Fruit fly (Drosophila melanogaster) whole organism, embryonic: ENCODE results near the gene Ac13E.

Experiments
- Awh ChIP-seq: fragments of 200-800 bp; sonication (Bioruptor generic); IDR thresholded peaks from 2 replicates; pipeline ENCODE4, ENCODE4 v1.3.6; 2022; ENCODE audit warnings: missing biosample characterization, missing genetic modification characterization
- B-H2 ChIP-seq: fragments of 200-800 bp; sonication (Bioruptor generic); optimal IDR thresholded peaks from 2 replicates; lab custom pipeline; 2018; ENCODE audit warnings: missing biosample characterization, mild to moderate bottlenecking, missing genetic modification characterization
- Bgb ChIP-seq: fragments of 200-800 bp; sonication (Bioruptor generic); IDR thresholded peaks from 2 replicates; pipeline ENCODE4 v1.3.6; 2022; ENCODE audit warnings: missing biosample characterization, missing genetic modification characterization; ENCODE audit not compliant: partially characterized antibody
- CG10431 ChIP-seq: fragments of 200-800 bp; sonication (Bioruptor generic); optimal IDR thresholded peaks from 3 replicates; lab custom pipeline; 2018; ENCODE audit warnings: missing biosample characterization, mild to moderate bottlenecking, missing genetic modification characterization
- CG11456 ChIP-seq: fragments of 200-800 bp; sonication (Bioruptor generic); IDR thresholded peaks from 3 replicates; pipeline ENCODE4 v1.3.6; 2022; ENCODE audit warnings: missing biosample characterization, missing genetic modification characterization
- CG11723 ChIP-seq: fragments of 200-800 bp; sonication (Bioruptor generic); optimal IDR thresholded peaks from 2 replicates; lab custom pipeline; 2017; ENCODE audit warnings: missing biosample characterization, mild to moderate bottlenecking, missing genetic modification characterization
- CG12236 ChIP-seq: fragments of 200-800 bp; sonication (Bioruptor generic); optimal IDR thresholded peaks from 2 replicates; lab custom pipeline; 2016; ENCODE audit warnings: missing biosample characterization, missing genetic modification characterization
- CG12299 ChIP-seq: fragments of 200-800 bp; sonication (Bioruptor generic); optimal IDR thresholded peaks from 2 replicates; lab custom pipeline; 2018; ENCODE audit warnings: missing biosample characterization, mild to moderate bottlenecking, missing genetic modification characterization
- CG12391 ChIP-seq: fragments of 200-800 bp; sonication (Bioruptor generic); optimal IDR thresholded peaks from 3 replicates; lab custom pipeline; 2018; ENCODE audit warnings: missing biosample characterization, mild to moderate bottlenecking, missing genetic modification characterization, moderate library complexity
- CG14050 ChIP-seq: fragments of 200-800 bp; sonication (Bioruptor generic); IDR thresholded peaks from 3 replicates; pipeline ENCODE4 v1.3.6; 2022; ENCODE audit warnings: missing biosample characterization, missing genetic modification characterization
- CG16863 ChIP-seq: fragments of 200-800 bp; sonication (Bioruptor generic); optimal IDR thresholded peaks from 3 replicates; lab custom pipeline; 2016; ENCODE audit warnings: missing biosample characterization, missing genetic modification characterization
- CG17829 ChIP-seq: fragments of 200-800 bp; optimal IDR thresholded peaks from 2 replicates; lab custom pipeline; 2019; ENCODE audit warnings: missing biosample characterization, mild to moderate bottlenecking, missing genetic modification characterization, moderate library complexity
- CG1832 ChIP-seq: fragments of 200-800 bp; sonication (Bioruptor generic); optimal IDR thresholded peaks from 2 replicates; lab custom pipeline; 2017; ENCODE audit warnings: missing biosample characterization, mild to moderate bottlenecking, missing genetic modification characterization, inconsistent platforms
- CG34376 ChIP-seq: fragments of 200-800 bp; sonication (Bioruptor generic); optimal IDR thresholded peaks from 2 replicates; lab custom pipeline; 2018; ENCODE audit warnings: missing biosample characterization, mild to moderate bottlenecking, missing genetic modification characterization
- CG3726 ChIP-seq: fragments of 200-800 bp; sonication (Bioruptor generic); IDR thresholded peaks from 3 replicates; pipeline ENCODE4, ENCODE4 v1.3.6; 2022; ENCODE audit warnings: missing biosample characterization, missing genetic modification characterization
- CG4328 ChIP-seq: fragments of 200-800 bp; sonication (Bioruptor generic); optimal IDR thresholded peaks from 3 replicates; lab custom pipeline; 2017; ENCODE audit warnings: missing biosample characterization, missing genetic modification reagents, missing genetic modification characterization
- CG4404 ChIP-seq: fragments of 200-800 bp; sonication (Bioruptor generic); IDR thresholded peaks from 2 replicates; pipeline ENCODE4 v1.3.6; 2022; ENCODE audit warnings: missing biosample characterization, missing genetic modification characterization
- CG8478 ChIP-seq: fragments of >200 bp; optimal IDR thresholded peaks from 2 replicates; lab custom pipeline; 2018
- CkIIα-i1 ChIP-seq: fragments of 200-800 bp; sonication (Bioruptor generic); IDR thresholded peaks from 2 replicates; pipeline ENCODE4 v1.3.6; 2022; ENCODE audit warnings: missing biosample characterization, missing genetic modification characterization
- Dad ChIP-seq: fragments of 200-800 bp; sonication (Bioruptor generic); optimal IDR thresholded peaks from 3 replicates; lab custom pipeline; 2016; ENCODE audit warnings: missing biosample characterization, missing genetic modification characterization
- Ets65A ChIP-seq: fragments of 200-800 bp; sonication (Bioruptor generic); peaks from one replicate; lab custom pipeline; 2016; ENCODE audit warnings: missing biosample characterization, missing genetic modification characterization
- Ets97D ChIP-seq: fragments of 200-800 bp; sonication (Bioruptor generic); optimal IDR thresholded peaks from 3 replicates; lab custom pipeline; 2016; ENCODE audit warnings: missing biosample characterization, missing genetic modification characterization
- GATAe ChIP-seq: fragments of 200-800 bp; sonication (Bioruptor generic); conservative IDR thresholded peaks from 2 replicates; pipeline ENCODE4 v1.3.6; 2022; ENCODE audit warnings: missing biosample characterization, missing genetic modification characterization
- HLH3B ChIP-seq: fragments of 200-800 bp; sonication (Bioruptor generic); IDR thresholded peaks from 2 replicates; pipeline ENCODE4 v1.3.6; 2022; ENCODE audit warnings: missing biosample characterization, missing genetic modification characterization
- HmgD ChIP-seq: fragments of 200-800 bp; sonication (Bioruptor generic); optimal IDR thresholded peaks from 3 replicates; lab custom pipeline; 2016; ENCODE audit warnings: missing biosample characterization, missing genetic modification characterization
- HmgZ ChIP-seq: fragments of 200-800 bp; sonication (Bioruptor generic); optimal IDR thresholded peaks from 2 replicates; lab custom pipeline; 2018; ENCODE audit warnings: missing biosample characterization, mild to moderate bottlenecking, missing genetic modification characterization
- Hr39 ChIP-seq: fragments of >200 bp; optimal IDR thresholded peaks from 2 replicates; lab custom pipeline; 2017
- Nf-YC ChIP-seq: fragments of 200-800 bp; optimal IDR thresholded peaks from 3 replicates; lab custom pipeline; 2019; ENCODE audit warnings: missing biosample characterization, mild to moderate bottlenecking, missing genetic modification characterization, moderate library complexity
- NfI ChIP-seq: fragments of 200-800 bp; sonication (Bioruptor generic); optimal IDR thresholded peaks from 3 replicates; lab custom pipeline; 2018; ENCODE audit warnings: missing biosample characterization, mild to moderate bottlenecking, missing genetic modification characterization, moderate library complexity
- Opbp ChIP-seq: fragments of 200-800 bp; sonication (Bioruptor generic); IDR thresholded peaks from 3 replicates; pipeline ENCODE4 v1.3.6; 2022; ENCODE audit warnings: missing biosample characterization, missing genetic modification characterization; ENCODE audit not compliant: partially characterized antibody
- Rx ChIP-seq: fragments of 200-800 bp; sonication (Bioruptor generic); IDR thresholded peaks from 2 replicates; pipeline ENCODE4 v1.3.6; 2022; ENCODE audit warnings: missing biosample characterization, missing genetic modification characterization
- Scr ChIP-seq: fragments of 200-800 bp; sonication (Bioruptor generic); IDR thresholded peaks from 2 replicates; pipeline ENCODE4 v1.3.6; 2022; ENCODE audit warnings: missing biosample characterization, missing genetic modification characterization; ENCODE audit not compliant: partially characterized antibody
- Sry-δ ChIP-seq: fragments of 200-800 bp; sonication (Bioruptor generic); optimal IDR thresholded peaks from 2 replicates; lab custom pipeline; 2016; ENCODE audit warnings: missing biosample characterization, missing genetic modification characterization
- amos ChIP-seq: fragments of 200-800 bp; sonication (Bioruptor generic); IDR thresholded peaks from 2 replicates; pipeline ENCODE4 v1.3.6; 2022; ENCODE audit warnings: missing biosample characterization, missing genetic modification characterization; ENCODE audit not compliant: partially characterized antibody
- chinmo ChIP-seq: fragments of 200-800 bp; sonication (Bioruptor generic); IDR thresholded peaks from 4 replicates; pipeline ENCODE4 v1.3.6; 2022; ENCODE audit warnings: missing biosample characterization, missing genetic modification characterization; ENCODE audit not compliant: partially characterized antibody
- croc ChIP-seq: fragments of 200-800 bp; sonication (Bioruptor generic); conservative IDR thresholded peaks from 3 replicates; pipeline ENCODE4 v1.3.6; 2022; ENCODE audit warnings: missing biosample characterization, missing genetic modification characterization
- crol ChIP-seq: fragments of 200-800 bp; sonication (Bioruptor generic); IDR thresholded peaks from 2 replicates; pipeline ENCODE4 v1.3.6; 2022; ENCODE audit warnings: missing biosample characterization, missing genetic modification characterization
- crp ChIP-seq, 2 experiments: fragments of 200-800 bp; sonication (Bioruptor generic); optimal IDR thresholded peaks; 2 replicates in 1 of 2; 3 replicates in 1 of 2; lab custom pipeline; 2017; ENCODE audit warnings: missing biosample characterization in 2 of 2, missing genetic modification characterization in 2 of 2, mild to moderate bottlenecking in 1 of 2, moderate library complexity in 1 of 2
- cwo ChIP-seq: fragments of 200-800 bp; sonication (Bioruptor generic); optimal IDR thresholded peaks from 3 replicates; lab custom pipeline; 2017; ENCODE audit warnings: missing biosample characterization, missing genetic modification characterization, mild to moderate bottlenecking, moderate library complexity, missing genetic modification reagents
- en ChIP-seq: fragments of 200-800 bp; sonication (Bioruptor generic); optimal IDR thresholded peaks from 2 replicates; lab custom pipeline; 2016; ENCODE audit warnings: missing biosample characterization, missing genetic modification characterization
- eve ChIP-seq, 2 experiments: fragments of >200 bp; optimal IDR thresholded peaks; 2 replicates each; lab custom pipeline; 2017; ENCODE audit warnings: missing biosample characterization in 2 of 2, missing genetic modification characterization in 2 of 2
- exex ChIP-seq: fragments of 200-800 bp; sonication (Bioruptor generic); optimal IDR thresholded peaks from 4 replicates; lab custom pipeline; 2018; ENCODE audit warnings: missing biosample characterization, mild to moderate bottlenecking, missing genetic modification characterization, moderate library complexity
- hb ChIP-seq: fragments of 200-800 bp; sonication (Bioruptor generic); IDR thresholded peaks from 3 replicates; pipeline ENCODE4 v1.3.6; 2022; ENCODE audit warnings: missing biosample characterization, missing genetic modification characterization; ENCODE audit not compliant: partially characterized antibody
- jing ChIP-seq: fragments of 200-800 bp; sonication (Bioruptor generic); optimal IDR thresholded peaks from 2 replicates; lab custom pipeline; 2018; ENCODE audit warnings: missing biosample characterization, mild to moderate bottlenecking, missing genetic modification characterization
- pan ChIP-seq, 4 experiments: fragments of >200 bp in 3 of 4; fragments of 200-800 bp in 1 of 4; sonication (Bioruptor generic) in 1 of 4; optimal IDR thresholded peaks in 3 of 4; IDR thresholded peaks in 1 of 4; 2 replicates each; pipeline versions ENCODE4 v1.3.6 to Lab custom; 2017 to 2022; ENCODE audit warnings: missing biosample characterization in 2 of 4, missing genetic modification characterization in 2 of 4, mixed read lengths in 1 of 4
- pzg ChIP-seq: fragments of 200-800 bp; sonication (Bioruptor generic); optimal IDR thresholded peaks from 3 replicates; lab custom pipeline; 2018; ENCODE audit warnings: missing biosample characterization, mild to moderate bottlenecking, missing genetic modification characterization, moderate library complexity
- sima ChIP-seq: fragments of 200-800 bp; sonication (Bioruptor generic); optimal IDR thresholded peaks from 2 replicates; lab custom pipeline; 2016; ENCODE audit warnings: missing biosample characterization, missing genetic modification characterization
- tna ChIP-seq: fragments of 200-800 bp; sonication (Bioruptor generic); IDR thresholded peaks from 2 replicates; pipeline ENCODE4 v1.3.6; 2022; ENCODE audit warnings: missing biosample characterization, missing genetic modification characterization; ENCODE audit not compliant: partially characterized antibody
- trem ChIP-seq: fragments of 200-800 bp; optimal IDR thresholded peaks from 3 replicates; lab custom pipeline; 2019; ENCODE audit warnings: missing biosample characterization, mild to moderate bottlenecking, missing genetic modification characterization, moderate library complexity
- unpg ChIP-seq: fragments of 200-800 bp; sonication (Bioruptor generic); optimal IDR thresholded peaks from 3 replicates; lab custom pipeline; 2018; ENCODE audit warnings: missing biosample characterization, mild to moderate bottlenecking, missing genetic modification characterization, moderate library complexity

Ac13E gene

DNA sequence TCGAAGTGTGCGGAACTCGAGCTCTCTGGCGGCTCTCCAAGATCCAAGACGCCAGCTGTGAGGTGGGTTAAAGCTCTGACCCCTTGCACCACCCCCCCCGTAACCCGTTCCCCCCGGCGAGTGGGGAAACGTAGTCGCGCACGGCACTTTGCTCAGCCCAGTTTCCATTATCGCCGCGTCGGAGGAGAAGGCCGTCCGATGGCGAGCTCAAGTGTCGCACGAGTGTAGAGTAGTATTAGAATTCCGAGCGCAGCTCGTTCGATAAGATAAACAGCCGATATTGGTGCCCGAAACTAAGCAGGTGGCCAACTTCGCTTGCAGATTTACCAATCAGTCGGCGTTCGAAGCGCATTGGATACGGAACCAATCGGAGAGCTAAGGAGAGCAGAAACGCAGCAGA is 88.7 kb downstream of the Ac13E start (continued):
- no peak for TF ChIP-seq CG11456 (GFP tag; lab: Robert Waterston, UW)
- no peak for TF ChIP-seq CG14050 (GFP tag; lab: Robert Waterston, UW)
- TF ChIP-seq CG4404 = no peak
- TF ChIP-seq crol (GFP tag; lab: Robert Waterston, UW) = peak; percentile 96
- TF ChIP-seq jing (GFP tag; lab: Kevin White, UChicago) = no peak
- TF ChIP-seq HmgZ (tag; lab: Kevin White, UChicago) = peak; percentile 22
- peak; percentile 24; the same call in 1 of the 2 replicates for TF ChIP-seq amos (GFP tag; lab: Robert Waterston, UW)
- no peak for TF ChIP-seq Rx (GFP tag; lab: Robert Waterston, UW)
- TF ChIP-seq Opbp = no peak
- peak; percentile 51; the same call in 1 of the 2 replicates for TF ChIP-seq GATAe (GFP tag; lab: Robert Waterston, UW)
- TF ChIP-seq Dad (GFP tag; lab: Kevin White, UChicago) = no peak
- TF ChIP-seq crp (GFP tag; optimal IDR thresholded peaks at IDR 0.05; lab: Kevin White, UChicago) = peak in 1 of 2 experiments; percentile 35
- peak; percentile 41; the same call in 1 of the 2 replicates for TF ChIP-seq Bgb (GFP tag; lab: Robert Waterston, UW)
- TF ChIP-seq pan (optimal IDR thresholded peaks at IDR 0.05; lab: Kevin White, UChicago) = no peak
- TF ChIP-seq pan (GFP tag; optimal IDR thresholded peaks at IDR 0.05 in 1 of 2, IDR thresholded peaks at IDR 0.05 in 1 of 2) = no peak
- peak; percentile 26 for TF ChIP-seq cwo (GFP tag; lab: Kevin White, UChicago)
- peak; percentile 94 for TF ChIP-seq chinmo (GFP tag; lab: Robert Waterston, UW)
- peak; percentile 44 for TF ChIP-seq exex (tag; lab: Kevin White, UChicago)
- TF ChIP-seq HLH3B (GFP tag; lab: Robert Waterston, UW) = peak; percentile 17; the same call in 1 of the 2 replicates
- TF ChIP-seq Sry-δ (GFP tag; lab: Kevin White, UChicago) = no peak
- TF ChIP-seq sima (GFP tag; lab: Kevin White, UChicago) = no peak

- no peak for TF ChIP-seq trem (tag; lab: Kevin White, UChicago)
- TF ChIP-seq CG8478 (lab: Kevin White, UChicago) = no peak
- no peak for TF ChIP-seq eve (GFP tag; optimal IDR thresholded peaks at IDR 0.05; lab: Kevin White, UChicago)
- no peak for TF ChIP-seq CG1832
- TF ChIP-seq Hr39 (lab: Kevin White, UChicago) = no peak
- TF ChIP-seq unpg (GFP tag; lab: Kevin White, UChicago) = no peak
- no peak for TF ChIP-seq en (GFP tag; lab: Kevin White, UChicago)
- TF ChIP-seq HmgD (GFP tag; lab: Kevin White, UChicago) = no peak
- no peak for TF ChIP-seq CG3726
- 0 out of 2 replicates have a peak, but pooled peaks have one; percentile 16 for TF ChIP-seq Awh (GFP tag; lab: Robert Waterston, UW)
- no peak for TF ChIP-seq pzg (GFP tag; lab: Kevin White, UChicago)
- TF ChIP-seq CG11723 (GFP tag; lab: Kevin White, UChicago) = no peak
- no peak for TF ChIP-seq CG12299 (tag; lab: Kevin White, UChicago)
- TF ChIP-seq hb = no peak
- TF ChIP-seq Ets65A = no peak
- no peak for TF ChIP-seq CG12236 (GFP tag; lab: Kevin White, UChicago)
- TF ChIP-seq NfI (GFP tag; lab: Kevin White, UChicago) = no peak
- no peak for TF ChIP-seq B-H2 (GFP tag; lab: Kevin White, UChicago)
- no peak for TF ChIP-seq CG16863 (GFP tag; lab: Kevin White, UChicago)
- no peak for TF ChIP-seq croc (GFP tag; lab: Robert Waterston, UW)
- no peak for TF ChIP-seq CkIIα-i1 (GFP tag; lab: Robert Waterston, UW)
- TF ChIP-seq Ets97D (GFP tag; lab: Kevin White, UChicago) = no peak
- TF ChIP-seq CG4328 = no peak
- TF ChIP-seq CG17829 (tag; lab: Kevin White, UChicago) = no peak
- TF ChIP-seq tna (GFP tag; lab: Robert Waterston, UW) = no peak
- no peak for TF ChIP-seq Scr (GFP tag; lab: Robert Waterston, UW)
- no peak for TF ChIP-seq CG10431 (GFP tag; lab: Kevin White, UChicago)
- no peak for TF ChIP-seq CG12391 (tag; lab: Kevin White, UChicago)
- TF ChIP-seq Nf-YC (tag; lab: Kevin White, UChicago) = peak; percentile 22
- peak; percentile 35; the same call in 1 of the 2 replicates for TF ChIP-seq GATAe (GFP tag; lab: Robert Waterston, UW)
- TF ChIP-seq CG34376 (GFP tag; lab: Kevin White, UChicago) = peak; percentile 85
Measured at dm6 chrX:15464531-15464930, 89.5 kb downstream of the Ac13E start.
